Fruit fly (Drosophila melanogaster) Kc167 (cell line): ENCODE results near the gene CG6066.

Source experiments
- h ChIP-seq: fragments of >200 bp; optimal IDR thresholded peaks from 3 replicates; lab custom pipeline; 2018; ENCODE audit warnings: missing external identifiers
- psq ChIP-seq: fragments of >200 bp; optimal IDR thresholded peaks from 2 replicates; lab custom pipeline; 2017; ENCODE audit warnings: missing external identifiers

dm6 chr3R:27159870-27160269 lies 43.4 kb upstream of the CG6066 start:
- TF ChIP-seq psq (no peak), h (lab: Kevin White, UChicago) (no peak)
